Fruit fly (Drosophila melanogaster) whole organism, embryonic: ENCODE results near the gene CG13465.
A peak's percentile ranks its signal among the peaks of the same experiment; 100 is the strongest.

ENCODE experiments used
- Atf6 ChIP-seq: fragments of 200-800 bp; sonication (Bioruptor generic); IDR thresholded peaks from 2 replicates; pipeline ENCODE4 v1.3.6; 2022; ENCODE audit warnings: missing biosample characterization, missing genetic modification characterization
- C15 ChIP-seq: fragments of 200-800 bp; sonication (Bioruptor generic); IDR thresholded peaks from 3 replicates; pipeline ENCODE4 v1.3.6; 2022; ENCODE audit warnings: missing biosample characterization, missing genetic modification characterization
- CG10431 ChIP-seq: fragments of 200-800 bp; sonication (Bioruptor generic); optimal IDR thresholded peaks from 3 replicates; lab custom pipeline; 2018; ENCODE audit warnings: missing biosample characterization, mild to moderate bottlenecking, missing genetic modification characterization
- CG10543 ChIP-seq: fragments of 200-800 bp; sonication (Bioruptor generic); optimal IDR thresholded peaks from 3 replicates; lab custom pipeline; 2017; ENCODE audit warnings: missing biosample characterization, mild to moderate bottlenecking, missing genetic modification characterization, moderate library complexity
- CG10959 ChIP-seq: fragments of 200-800 bp; sonication (Bioruptor generic); IDR thresholded peaks from 2 replicates; pipeline ENCODE4 v1.3.6; 2022; ENCODE audit warnings: missing biosample characterization, missing genetic modification characterization
- CG13424 ChIP-seq: fragments of 200-800 bp; sonication (Bioruptor generic); optimal IDR thresholded peaks from 2 replicates; lab custom pipeline; 2019; ENCODE audit warnings: missing biosample characterization, mild to moderate bottlenecking, missing genetic modification characterization, moderate library complexity
- CG13775 ChIP-seq: fragments of 200-800 bp; sonication (Bioruptor generic); optimal IDR thresholded peaks from 3 replicates; lab custom pipeline; 2017; ENCODE audit warnings: missing biosample characterization, mild to moderate bottlenecking, missing genetic modification characterization
- CG15479 ChIP-seq: fragments of 200-800 bp; sonication (Bioruptor generic); optimal IDR thresholded peaks from 3 replicates; lab custom pipeline; 2019; ENCODE audit warnings: missing biosample characterization, mild to moderate bottlenecking, missing genetic modification characterization, moderate library complexity
- CG16779 ChIP-seq: fragments of 200-800 bp; sonication (Bioruptor generic); IDR thresholded peaks from 2 replicates; pipeline ENCODE4 v1.3.6; 2022; ENCODE audit warnings: missing biosample characterization, missing genetic modification characterization
- CG17385 ChIP-seq: fragments of 200-800 bp; sonication (Bioruptor generic); optimal IDR thresholded peaks from 3 replicates; lab custom pipeline; 2018; ENCODE audit warnings: missing biosample characterization, mild to moderate bottlenecking, missing genetic modification characterization
- CG2199 ChIP-seq: fragments of 200-800 bp; sonication (Bioruptor generic); IDR thresholded peaks from 3 replicates; pipeline ENCODE4 v1.3.6; 2022; ENCODE audit warnings: missing biosample characterization, missing genetic modification characterization
- CG2678 ChIP-seq: fragments of 200-800 bp; sonication (Bioruptor generic); optimal IDR thresholded peaks from 3 replicates; lab custom pipeline; 2019; ENCODE audit warnings: missing biosample characterization, mild to moderate bottlenecking, missing genetic modification characterization, moderate library complexity
- CG3281 ChIP-seq: fragments of 200-800 bp; sonication (Bioruptor generic); optimal IDR thresholded peaks from 3 replicates; lab custom pipeline; 2017; ENCODE audit warnings: missing biosample characterization, mild to moderate bottlenecking, missing genetic modification characterization
- CG33213 ChIP-seq: fragments of 200-800 bp; sonication (Bioruptor generic); optimal IDR thresholded peaks from 3 replicates; lab custom pipeline; 2016; ENCODE audit warnings: missing biosample characterization, missing genetic modification characterization
- CG4617 ChIP-seq: fragments of 200-800 bp; sonication (Bioruptor generic); optimal IDR thresholded peaks from 3 replicates; lab custom pipeline; 2016; ENCODE audit warnings: missing biosample characterization, missing genetic modification characterization, borderline replicate concordance
- CG4820 ChIP-seq: fragments of 200-800 bp; sonication (Bioruptor generic); optimal IDR thresholded peaks from 3 replicates; lab custom pipeline; 2016; ENCODE audit warnings: missing biosample characterization, missing genetic modification characterization
- CG6272 ChIP-seq: fragments of 200-800 bp; sonication (Bioruptor generic); IDR thresholded peaks from 2 replicates; pipeline ENCODE4 v1.3.6; 2022; ENCODE audit warnings: missing biosample characterization, missing genetic modification characterization
- CG7357 ChIP-seq: fragments of 200-800 bp; sonication (Bioruptor generic); IDR thresholded peaks from 3 replicates; pipeline ENCODE4 v1.3.6; 2022; ENCODE audit warnings: missing biosample characterization, missing genetic modification characterization
- CG7987 ChIP-seq: fragments of 200-800 bp; sonication (Bioruptor generic); optimal IDR thresholded peaks from 2 replicates; lab custom pipeline; 2018; ENCODE audit warnings: missing biosample characterization, mild to moderate bottlenecking, missing genetic modification characterization, moderate library complexity
- CTCF ChIP-seq: fragments of 200-800 bp; sonication (Bioruptor generic); optimal IDR thresholded peaks from 2 replicates; lab custom pipeline; 2017; ENCODE audit warnings: missing biosample characterization, mild to moderate bottlenecking, missing genetic modification characterization, moderate library complexity
- Deaf1 ChIP-seq: fragments of 200-800 bp; optimal IDR thresholded peaks from 3 replicates; lab custom pipeline; 2019; ENCODE audit warnings: missing biosample characterization, mild to moderate bottlenecking, missing genetic modification characterization, moderate library complexity
- Dip2 ChIP-seq: fragments of 200-800 bp; sonication (Bioruptor generic); IDR thresholded peaks from 2 replicates; pipeline ENCODE4 v1.3.6; 2022; ENCODE audit warnings: missing biosample characterization, missing genetic modification characterization
- Drgx ChIP-seq: fragments of 200-800 bp; sonication (Bioruptor generic); IDR thresholded peaks from 2 replicates; pipeline ENCODE4 v1.3.6; 2022; ENCODE audit warnings: missing biosample characterization, missing genetic modification characterization
- Gug ChIP-seq: fragments of 200-800 bp; sonication (Bioruptor generic); IDR thresholded peaks from 4 replicates; pipeline ENCODE4 v1.3.6; 2022; ENCODE audit warnings: missing biosample characterization, missing genetic modification characterization
- Jarid2 ChIP-seq: fragments of 200-800 bp; sonication (Bioruptor generic); optimal IDR thresholded peaks from 3 replicates; lab custom pipeline; 2017; ENCODE audit warnings: mild to moderate bottlenecking, missing biosample characterization, missing genetic modification reagents, missing genetic modification characterization
- Mrtf ChIP-seq: fragments of 200-800 bp; sonication (Bioruptor generic); IDR thresholded peaks from 3 replicates; pipeline ENCODE4 v1.3.6; 2022; ENCODE audit warnings: missing biosample characterization, missing genetic modification characterization
- Nf-YC ChIP-seq: fragments of 200-800 bp; optimal IDR thresholded peaks from 3 replicates; lab custom pipeline; 2019; ENCODE audit warnings: missing biosample characterization, mild to moderate bottlenecking, missing genetic modification characterization, moderate library complexity
- Sry-β ChIP-seq: fragments of 200-800 bp; sonication (Bioruptor generic); optimal IDR thresholded peaks from 2 replicates; lab custom pipeline; 2018; ENCODE audit warnings: missing biosample characterization, mild to moderate bottlenecking, missing genetic modification characterization, moderate library complexity
- Sry-δ ChIP-seq: fragments of 200-800 bp; sonication (Bioruptor generic); optimal IDR thresholded peaks from 2 replicates; lab custom pipeline; 2016; ENCODE audit warnings: missing biosample characterization, missing genetic modification characterization
- Stat92E ChIP-seq, 3 experiments: fragments of >200 bp in 2 of 3; fragments of 200-800 bp in 1 of 3; sonication (Bioruptor generic) in 1 of 3; optimal IDR thresholded peaks; 2 replicates each; lab custom pipeline; 2017 to 2019; ENCODE audit warnings: missing biosample characterization in 3 of 3, missing genetic modification characterization in 3 of 3, mild to moderate bottlenecking in 1 of 3, moderate library complexity in 1 of 3
- Trl ChIP-seq, 3 experiments: fragments of >200 bp in 2 of 3; fragments of 200-800 bp in 1 of 3; sonication (Bioruptor generic) in 1 of 3; optimal IDR thresholded peaks; 2 replicates in 1 of 3; 3 replicates in 2 of 3; lab custom pipeline; 2016 to 2017; ENCODE audit warnings: missing biosample characterization in 1 of 3, missing genetic modification characterization in 1 of 3
- bsh ChIP-seq, 2 experiments: fragments of 200-800 bp; sonication (Bioruptor generic); optimal IDR thresholded peaks; 2 replicates each; lab custom pipeline; 2017 to 2018; ENCODE audit warnings: mild to moderate bottlenecking in 2 of 2, missing biosample characterization in 2 of 2, missing genetic modification characterization in 2 of 2, moderate library complexity in 1 of 2
- cato ChIP-seq: fragments of 200-800 bp; sonication (Bioruptor generic); optimal IDR thresholded peaks from 2 replicates; lab custom pipeline; 2016; ENCODE audit warnings: missing biosample characterization, missing genetic modification characterization, borderline replicate concordance
- cg ChIP-seq: fragments of 200-800 bp; sonication (Bioruptor generic); optimal IDR thresholded peaks from 3 replicates; lab custom pipeline; 2019; ENCODE audit warnings: missing biosample characterization, mild to moderate bottlenecking, missing genetic modification characterization, moderate library complexity
- chm ChIP-seq: fragments of 200-800 bp; sonication (Bioruptor generic); IDR thresholded peaks from 2 replicates; pipeline ENCODE4 v1.3.6; 2022; ENCODE audit warnings: missing biosample characterization, missing genetic modification characterization
- eve ChIP-seq, 2 experiments: fragments of >200 bp; optimal IDR thresholded peaks; 2 replicates each; lab custom pipeline; 2017; ENCODE audit warnings: missing biosample characterization in 2 of 2, missing genetic modification characterization in 2 of 2
- ftz-f1 ChIP-seq: fragments of 200-800 bp; sonication (Bioruptor generic); optimal IDR thresholded peaks from 2 replicates; lab custom pipeline; 2016; ENCODE audit warnings: missing biosample characterization, missing genetic modification characterization
- gcm ChIP-seq: fragments of 200-800 bp; sonication (Bioruptor generic); optimal IDR thresholded peaks from 2 replicates; lab custom pipeline; 2019; ENCODE audit warnings: missing biosample characterization, mild to moderate bottlenecking, missing genetic modification characterization, moderate library complexity
- grau ChIP-seq: fragments of 200-800 bp; optimal IDR thresholded peaks from 3 replicates; lab custom pipeline; 2019; ENCODE audit warnings: missing biosample characterization, mild to moderate bottlenecking, missing genetic modification characterization, moderate library complexity
- h ChIP-seq: fragments of >200 bp; optimal IDR thresholded peaks from 2 replicates; lab custom pipeline; 2017
- her ChIP-seq: fragments of 200-800 bp; sonication (Bioruptor generic); optimal IDR thresholded peaks from 2 replicates; lab custom pipeline; 2016; ENCODE audit warnings: missing biosample characterization, missing genetic modification characterization
- insv ChIP-seq, 2 experiments: fragments of 200-800 bp; sonication (Bioruptor generic); optimal IDR thresholded peaks; 3 replicates each; lab custom pipeline; 2016 to 2018; ENCODE audit warnings: missing biosample characterization in 2 of 2, missing genetic modification characterization in 2 of 2
- lbe ChIP-seq: fragments of 200-800 bp; sonication (Bioruptor generic); optimal IDR thresholded peaks from 2 replicates; lab custom pipeline; 2016; ENCODE audit warnings: missing biosample characterization, mild to moderate bottlenecking, missing genetic modification characterization
- mam ChIP-seq: fragments of 200-800 bp; sonication (Bioruptor generic); optimal IDR thresholded peaks from 3 replicates; lab custom pipeline; 2016; ENCODE audit warnings: missing biosample characterization, missing genetic modification characterization
- p53 ChIP-seq: fragments of 200-800 bp; sonication (Bioruptor generic); optimal IDR thresholded peaks from 2 replicates; lab custom pipeline; 2016; ENCODE audit warnings: missing biosample characterization, missing genetic modification characterization
- pros ChIP-seq: fragments of 200-800 bp; sonication (Bioruptor generic); optimal IDR thresholded peaks from 3 replicates; lab custom pipeline; 2019; ENCODE audit warnings: missing biosample characterization, mild to moderate bottlenecking, missing genetic modification characterization, moderate library complexity
- sens ChIP-seq: fragments of 200-800 bp; sonication (Bioruptor generic); peaks from one replicate; lab custom pipeline; 2016; ENCODE audit warnings: missing biosample characterization, missing genetic modification characterization
- sens-2 ChIP-seq: fragments of 200-800 bp; sonication (Bioruptor generic); IDR thresholded peaks from 2 replicates; pipeline ENCODE4 v1.3.6; 2022; ENCODE audit warnings: missing biosample characterization, missing genetic modification characterization
- sna ChIP-seq: fragments of 200-800 bp; sonication (Bioruptor generic); IDR thresholded peaks from 2 replicates; pipeline ENCODE4 v1.3.6; 2022; ENCODE audit warnings: missing biosample characterization, missing genetic modification characterization; ENCODE audit not compliant: partially characterized antibody
- zen ChIP-seq: fragments of 200-800 bp; sonication (Bioruptor generic); optimal IDR thresholded peaks from 3 replicates; lab custom pipeline; 2018; ENCODE audit warnings: missing biosample characterization, mild to moderate bottlenecking, missing genetic modification characterization, moderate library complexity

The CG13465 gene

dm6 chr3L:14970213-14970612 is 26.1 kb upstream of the CG13465 start:
- TF ChIP-seq sens (GFP tag; lab: Kevin White, UChicago) (peak; percentile 36), Sry-β (GFP tag; lab: Kevin White, UChicago) (no peak), Nf-YC (tag; lab: Kevin White, UChicago) (no peak), gcm (GFP tag; lab: Kevin White, UChicago) (peak; percentile 9), insv (GFP tag; optimal IDR thresholded peaks at IDR 0.05; lab: Kevin White, UChicago) (peak in 1 of 2 experiments; percentile 98), CG3281 (no peak), zen (tag; lab: Kevin White, UChicago) (peak; percentile 48)

- TF ChIP-seq CG15479 (GFP tag; lab: Kevin White, UChicago) (peak; percentile 91), CG2678 (no peak), p53 (GFP tag; lab: Kevin White, UChicago) (peak; percentile 83), grau (no peak), Drgx (no peak), Mrtf (GFP tag; lab: Robert Waterston, UW) (no peak), cato (no peak), CG10959 (no peak), ftz-f1 (GFP tag; lab: Kevin White, UChicago) (no peak), Jarid2 (GFP tag; lab: Kevin White, UChicago) (peak; percentile 67), CG10431 (GFP tag; lab: Kevin White, UChicago) (no peak), Dip2 (no peak), CTCF (no peak), CG16779 (no peak), CG13424 (tag; lab: Kevin White, UChicago) (no peak), CG13775 (GFP tag; lab: Kevin White, UChicago) (no peak), Deaf1 (tag; lab: Kevin White, UChicago) (peak; percentile 13), CG10543 (GFP tag; lab: Kevin White, UChicago) (no peak), pros (GFP tag; lab: Kevin White, UChicago) (peak; percentile 71), her (GFP tag; lab: Kevin White, UChicago) (no peak), Gug (no peak), mam (GFP tag; lab: Kevin White, UChicago) (no peak), CG2199 (GFP tag; lab: Robert Waterston, UW) (peak; percentile 59; the same call in 1 of the 3 replicates), CG4617 (no peak), CG17385 (peak; percentile 23), CG7357 (no peak), CG33213 (peak; percentile 40), bsh (GFP tag; optimal IDR thresholded peaks at IDR 0.05; lab: Kevin White, UChicago) (no peak), sna (GFP tag; lab: Robert Waterston, UW) (no peak), Trl (optimal IDR thresholded peaks at IDR 0.05; lab: Kevin White, UChicago) (peak in 1 of 2 experiments; percentile 99), Trl (GFP tag; optimal IDR thresholded peaks at IDR 0.05; lab: Kevin White, UChicago) (no peak), CG7987 (no peak), C15 (GFP tag; lab: Robert Waterston, UW) (no peak), CG4820 (GFP tag; lab: Kevin White, UChicago) (no peak), zen (tag; lab: Kevin White, UChicago) (peak; percentile 6), h (lab: Kevin White, UChicago) (no peak), Sry-δ (no peak), chm (GFP tag; lab: Robert Waterston, UW) (peak; percentile 84; the same call in 1 of the 2 replicates), eve (GFP tag; optimal IDR thresholded peaks at IDR 0.05; lab: Kevin White, UChicago) (no peak), CG6272 (GFP tag; lab: Robert Waterston, UW) (no peak), lbe (GFP tag; lab: Kevin White, UChicago) (peak; percentile 10), Stat92E (GFP tag; optimal IDR thresholded peaks at IDR 0.05; lab: Kevin White, UChicago) (peak in 1 of 3 experiments; percentile 1), Atf6 (GFP tag; lab: Robert Waterston, UW) (no peak), cg (GFP tag; lab: Kevin White, UChicago) (no peak), sens-2 (GFP tag; lab: Robert Waterston, UW) (no peak)
Measured at dm6 chr3L:14969171-14969570, 25.0 kb upstream of the CG13465 start, which contains the start of gene Tom. Gene Tom (plus strand): TSS chr3L:14969344.
